Fruit fly (Drosophila melanogaster): ENCODE results near the gene pum.

pum gene

dm6 chr3R:9064874-9065273, 172.6 kb downstream of the pum start, which contains the start of the genes beag and Ada (continued):
- TF ChIP-seq chinmo (GFP tag; IDR thresholded peaks at IDR 0.05; ENCODE audit: partially characterized antibody) (no peak), unpg (GFP tag; optimal IDR thresholded peaks at IDR 0.05) (peak; percentile 44), CG6689 (GFP tag; IDR thresholded peaks at IDR 0.05) (no peak), sens (GFP tag) (peak; percentile 69), fd96Cb (tag; optimal IDR thresholded peaks at IDR 0.05) (no peak), CG12219 (GFP tag; optimal IDR thresholded peaks at IDR 0.05) (no peak), CG32772 (GFP tag; IDR thresholded peaks at IDR 0.05) (no peak), wek (GFP tag; optimal IDR thresholded peaks at IDR 0.05) (no peak), Scr (GFP tag; IDR thresholded peaks at IDR 0.05; ENCODE audit: partially characterized antibody) (peak; percentile 55), HLHmδ (GFP tag; optimal IDR thresholded peaks at IDR 0.05) (no peak), Hr51 (GFP tag; optimal IDR thresholded peaks at IDR 0.05) (no peak), CG6813 (GFP tag; optimal IDR thresholded peaks at IDR 0.05) (no peak), Sin3A (optimal IDR thresholded peaks at IDR 0.05) (peak; percentile 28), CG3838 (GFP tag; optimal IDR thresholded peaks at IDR 0.05) (no peak), luna (GFP tag; optimal IDR thresholded peaks at IDR 0.05) (no peak), Nf-YC (tag; optimal IDR thresholded peaks at IDR 0.05) (peak; percentile 38), CG7556 (GFP tag; optimal IDR thresholded peaks at IDR 0.05) (peak; percentile 27), Taf1 (GFP tag; IDR thresholded peaks at IDR 0.05) (no peak), oc (tag; optimal IDR thresholded peaks at IDR 0.05) (no peak), Lim3 (GFP tag; IDR thresholded peaks at IDR 0.05) (no peak), Med (GFP tag) (peak; percentile 84), gem (tag; optimal IDR thresholded peaks at IDR 0.05) (no peak), CG8924 (tag; optimal IDR thresholded peaks at IDR 0.05) (peak; percentile 60), cas (GFP tag; IDR thresholded peaks at IDR 0.05) (no peak), fd64A (GFP tag; optimal IDR thresholded peaks at IDR 0.05) (no peak), eve (GFP tag; optimal IDR thresholded peaks at IDR 0.05) (no peak), sens-2 (GFP tag; IDR thresholded peaks at IDR 0.05) (no peak), dpn (GFP tag; optimal IDR thresholded peaks at IDR 0.05) (peak; percentile 22 to 64), psq (GFP tag; optimal IDR thresholded peaks at IDR 0.05) (peak; percentile 16), CG34422 (GFP tag; IDR thresholded peaks at IDR 0.05) (peak; percentile 52; the same call in 1 of the 3 replicates), gsb (GFP tag; IDR thresholded peaks at IDR 0.05) (no peak), E2f1 (GFP tag; IDR thresholded peaks at IDR 0.05) (0 out of 2 replicates have a peak, but pooled peaks have one; percentile 23), inv (GFP tag; IDR thresholded peaks at IDR 0.05; ENCODE audit: partially characterized antibody) (0 out of 2 replicates have a peak, but pooled peaks have one; percentile 18), CG10267 (tag; optimal IDR thresholded peaks at IDR 0.05) (peak; percentile 68), CG10959 (GFP tag; IDR thresholded peaks at IDR 0.05) (no peak), Lhr (GFP tag; optimal IDR thresholded peaks at IDR 0.05) (peak; percentile 18), ssp (GFP tag; IDR thresholded peaks at IDR 0.05) (no peak), PHDP (tag; optimal IDR thresholded peaks at IDR 0.05) (peak; percentile 47), NFAT (GFP tag; IDR thresholded peaks at IDR 0.05) (no peak; the same call in 1 of the 2 replicates), CG14860 (GFP tag; IDR thresholded peaks at IDR 0.05; ENCODE audit: partially characterized antibody) (peak; percentile 34; the same call in 1 of the 3 replicates), prd (optimal IDR thresholded peaks at IDR 0.05) (no peak), prd (GFP tag; IDR thresholded peaks at IDR 0.05) (peak; percentile 46; the same call in 1 of the 3 replicates), CG12744 (GFP tag; optimal IDR thresholded peaks at IDR 0.05) (no peak), vvl (GFP tag; IDR thresholded peaks at IDR 0.05) (peak; percentile 52), CG31388 (GFP tag; optimal IDR thresholded peaks at IDR 0.05) (no peak), Adf1 (GFP tag; IDR thresholded peaks at IDR 0.05) (no peak), CG8089 (GFP tag; optimal IDR thresholded peaks at IDR 0.05) (no peak), H15 (GFP tag; IDR thresholded peaks at IDR 0.05) (no peak), sug (tag; optimal IDR thresholded peaks at IDR 0.05) (peak; percentile 63), CG10147 (GFP tag; optimal IDR thresholded peaks at IDR 0.05) (peak; percentile 67), slou (GFP tag; optimal IDR thresholded peaks at IDR 0.05) (no peak), D19A (tag; optimal IDR thresholded peaks at IDR 0.05) (no peak)
